Worm (Caenorhabditis elegans) whole organism, L4/young adult: ENCODE measurements around the gene F08D12.15.

ENCODE experiments used
- W03F9.2 ChIP-seq: fragments of 150-350 bp; optimal IDR thresholded peaks from 2 replicates; lab custom pipeline; 2014; ENCODE audit warnings: missing biosample characterization, missing genetic modification characterization
- dao-5 ChIP-seq: sonication (generic microtip); optimal IDR thresholded peaks from 2 replicates; lab custom pipeline; 2016; ENCODE audit warnings: missing genotype, missing genetic modification characterization, moderate library complexity, missing compliant biosample characterization
- him-1 ChIP-seq: sonication (generic microtip); optimal IDR thresholded peaks from 2 replicates; lab custom pipeline; 2016; ENCODE audit warnings: missing genotype, missing genetic modification reagents, missing genetic modification characterization, missing compliant biosample characterization

DNA sequence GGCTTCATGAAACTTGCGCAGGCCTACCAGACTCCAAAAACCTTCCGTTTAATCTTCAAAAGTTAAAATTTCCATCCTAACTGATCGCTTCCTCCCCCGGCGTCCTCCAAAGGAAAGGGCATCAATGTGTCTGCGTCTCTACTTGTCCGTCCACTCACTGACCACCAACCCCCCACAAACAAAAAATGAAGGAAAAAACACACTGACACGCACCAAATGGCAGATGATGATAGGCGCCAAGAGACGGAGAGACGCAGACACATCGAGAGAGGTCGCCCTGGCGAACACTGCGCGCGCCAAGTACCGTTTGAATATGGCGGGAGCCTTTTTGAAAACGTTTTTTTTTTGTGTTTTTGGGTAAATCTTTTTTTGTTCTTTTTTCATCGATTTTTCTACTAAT lies 31.7 kb upstream of the F08D12.15 start:
- no peak for TF ChIP-seq dao-5 (tag; lab: Kevin White, UChicago)
- no peak for TF ChIP-seq W03F9.2 (tag; lab: Kevin White, UChicago)
- no peak for TF ChIP-seq him-1 (tag; lab: Kevin White, UChicago)
